Fruit fly (Drosophila melanogaster) Kc167 (cell line): ENCODE data around the gene CG14625.

Experiments
- Myc ChIP-seq: fragments of >200 bp; optimal IDR thresholded peaks from 2 replicates; lab custom pipeline; 2017; ENCODE audit warnings: missing external identifiers
- Sin3A ChIP-seq: fragments of >200 bp; optimal IDR thresholded peaks from 2 replicates; lab custom pipeline; 2018; ENCODE audit warnings: missing external identifiers
- h ChIP-seq: fragments of >200 bp; optimal IDR thresholded peaks from 3 replicates; lab custom pipeline; 2018; ENCODE audit warnings: missing external identifiers
- insv ChIP-seq: fragments of >200 bp; optimal IDR thresholded peaks from 3 replicates; lab custom pipeline; 2018; ENCODE audit warnings: missing external identifiers
- psq ChIP-seq: fragments of >200 bp; optimal IDR thresholded peaks from 2 replicates; lab custom pipeline; 2017; ENCODE audit warnings: missing external identifiers

- TF ChIP-seq Sin3A (lab: Kevin White, UChicago) = no peak
- TF ChIP-seq psq (lab: Kevin White, UChicago) = no peak
- no peak for TF ChIP-seq h (lab: Kevin White, UChicago)
- TF ChIP-seq insv = no peak
- no peak for TF ChIP-seq Myc
Measured at dm6 chrX:1225859-1226258, 26.5 kb downstream of the CG14625 start.
